Worm (Caenorhabditis elegans) whole organism, L1 larva: Measurements from ENCODE around the gene F27E5.5.

Source experiments
- C16A3.4 ChIP-seq: fragments of 150-350 bp; optimal IDR thresholded peaks from 2 replicates; lab custom pipeline; 2014; ENCODE audit warnings: missing biosample characterization, missing genetic modification characterization
- Y116A8C.19 ChIP-seq: sonication (generic microtip); optimal IDR thresholded peaks from 2 replicates; lab custom pipeline; 2016; ENCODE audit warnings: missing compliant biosample characterization, missing genetic modification characterization, borderline replicate concordance
- aha-1 ChIP-seq: fragments of 150-350 bp; optimal IDR thresholded peaks from 2 replicates; lab custom pipeline; 2014; ENCODE audit warnings: missing biosample characterization, missing genetic modification characterization
- alr-1 ChIP-seq: fragments of 200-800 bp; sonication (Bioruptor generic); optimal IDR thresholded peaks from 2 replicates; lab custom pipeline; 2018; ENCODE audit warnings: borderline replicate concordance, mild to moderate bottlenecking, missing genetic modification characterization, missing compliant biosample characterization
- aly-2 ChIP-seq: fragments of 150-350 bp; optimal IDR thresholded peaks from 2 replicates; lab custom pipeline; 2014; ENCODE audit warnings: missing biosample characterization, missing genetic modification characterization
- ama-1 ChIP-seq: fragments of 150-350 bp; optimal IDR thresholded peaks from 2 replicates; lab custom pipeline; 2014
- ceh-63 ChIP-seq: fragments of 200-800 bp; sonication (Bioruptor generic); optimal IDR thresholded peaks from 2 replicates; lab custom pipeline; 2018; ENCODE audit warnings: mild to moderate bottlenecking, missing genetic modification characterization, missing compliant biosample characterization
- ceh-82 ChIP-seq, 3 experiments: fragments of 150-350 bp in 1 of 3; sonication (generic microtip) in 2 of 3; optimal IDR thresholded peaks; 2 replicates each; lab custom pipeline; 2014 to 2017; ENCODE audit warnings: missing biosample characterization in 3 of 3, missing genetic modification characterization in 3 of 3
- dpl-1 ChIP-seq, 3 experiments: fragments of 150-350 bp in 2 of 3; sonication (generic microtip) in 1 of 3; optimal IDR thresholded peaks; 2 replicates each; lab custom pipeline; 2014 to 2017; ENCODE audit warnings: missing biosample characterization in 3 of 3, missing genetic modification characterization in 3 of 3, missing genetic modification reagents in 3 of 3
- efl-1 ChIP-seq, 4 experiments: fragments of 150-350 bp; optimal IDR thresholded peaks in 3 of 4; peaks in 1 of 4; 1 replicate in 1 of 4; 2 replicates in 3 of 4; lab custom pipeline; 2014; ENCODE audit warnings: missing biosample characterization in 2 of 4, missing genetic modification characterization in 2 of 4, missing genetic modification reagents in 2 of 4
- efl-3 ChIP-seq: fragments of 200-800 bp; sonication (Bioruptor generic); optimal IDR thresholded peaks from 2 replicates; lab custom pipeline; 2018; ENCODE audit warnings: mild to moderate bottlenecking, missing genetic modification characterization, missing compliant biosample characterization
- egl-27 ChIP-seq, 2 experiments: fragments of 150-350 bp in 1 of 2; sonication (generic microtip); optimal IDR thresholded peaks; 3 replicates each; lab custom pipeline; 2017 to 2018; ENCODE audit warnings: missing biosample characterization in 2 of 2, missing genetic modification characterization in 2 of 2, missing genetic modification reagents in 2 of 2
- elt-2 ChIP-seq: sonication (generic microtip); optimal IDR thresholded peaks from 2 replicates; lab custom pipeline; 2016; ENCODE audit warnings: missing genetic modification characterization, mild to moderate bottlenecking, inconsistent platforms, missing compliant biosample characterization, missing genetic modification reagents
- elt-3 ChIP-seq, 6 experiments: fragments of 150-350 bp in 1 of 6; sonication (generic microtip); optimal IDR thresholded peaks; 2 replicates each; lab custom pipeline; 2017 to 2018; ENCODE audit warnings: missing biosample characterization in 6 of 6, missing genetic modification characterization in 6 of 6, inconsistent platforms in 1 of 6
- ets-5 ChIP-seq: fragments of 200-800 bp; sonication (Bioruptor generic); IDR thresholded peaks from 2 replicates; pipeline ENCODE4 v1.3.6; 2022; ENCODE audit warnings: missing genetic modification characterization, missing compliant biosample characterization
- fkh-8 ChIP-seq: sonication (generic microtip); optimal IDR thresholded peaks from 2 replicates; lab custom pipeline; 2016; ENCODE audit warnings: mild to moderate bottlenecking, missing genetic modification characterization, missing compliant biosample characterization
- grh-1 ChIP-seq: fragments of 200-800 bp; sonication (Bioruptor generic); IDR thresholded peaks from 2 replicates; pipeline ENCODE4 v1.3.6; 2022; ENCODE audit warnings: missing genetic modification reagents, missing genetic modification characterization, missing compliant biosample characterization
- hlh-17 ChIP-seq: fragments of 200-800 bp; sonication (Bioruptor generic); optimal IDR thresholded peaks from 2 replicates; lab custom pipeline; 2018; ENCODE audit warnings: missing genetic modification characterization, mild to moderate bottlenecking, missing compliant biosample characterization, moderate library complexity, borderline replicate concordance
- hpl-2 ChIP-seq: fragments of 150-350 bp; optimal IDR thresholded peaks from 2 replicates; lab custom pipeline; 2014; ENCODE audit warnings: missing biosample characterization, missing genetic modification reagents, missing genetic modification characterization
- isw-1 ChIP-seq: fragments of 200-800 bp; sonication (Bioruptor generic); IDR thresholded peaks from 2 replicates; pipeline ENCODE4 v1.3.6; 2022; ENCODE audit warnings: missing genetic modification characterization, missing compliant biosample characterization
- lin-13 ChIP-seq: fragments of 150-350 bp; optimal IDR thresholded peaks from 2 replicates; lab custom pipeline; 2014; ENCODE audit warnings: missing biosample characterization, missing genetic modification reagents, missing genetic modification characterization
- lin-14 ChIP-seq: fragments of 200-800 bp; sonication (Bioruptor generic); optimal IDR thresholded peaks from 2 replicates; lab custom pipeline; 2018; ENCODE audit warnings: mild to moderate bottlenecking, missing genetic modification characterization, moderate library complexity, missing compliant biosample characterization
- lin-15B ChIP-seq: fragments of 150-350 bp; sonication (generic microtip); optimal IDR thresholded peaks from 3 replicates; lab custom pipeline; 2014; ENCODE audit warnings: missing biosample characterization, missing genetic modification characterization
- lin-35 ChIP-seq, 2 experiments: fragments of 150-350 bp; optimal IDR thresholded peaks; 2 replicates each; lab custom pipeline; 2014; ENCODE audit warnings: missing biosample characterization in 2 of 2, missing genetic modification characterization in 2 of 2, missing genetic modification reagents in 2 of 2
- lsy-2 ChIP-seq, 2 experiments: fragments of 150-350 bp; optimal IDR thresholded peaks; 2 replicates each; lab custom pipeline; 2014; ENCODE audit warnings: missing biosample characterization in 2 of 2, missing genetic modification characterization in 2 of 2
- mdl-1 ChIP-seq, 2 experiments: fragments of 150-350 bp; optimal IDR thresholded peaks; 2 replicates each; lab custom pipeline; 2014 to 2017; ENCODE audit warnings: missing biosample characterization in 2 of 2, missing genetic modification characterization in 2 of 2, inconsistent platforms in 1 of 2
- mef-2 ChIP-seq: fragments of 150-350 bp; optimal IDR thresholded peaks from 2 replicates; lab custom pipeline; 2014; ENCODE audit warnings: missing biosample characterization, missing genetic modification characterization
- nhr-19 ChIP-seq: fragments of 200-800 bp; sonication (Bioruptor generic); conservative IDR thresholded peaks from 2 replicates; pipeline ENCODE4 v1.3.6; 2022; ENCODE audit warnings: missing genetic modification characterization, missing compliant biosample characterization
- nhr-20 ChIP-seq: sonication (generic microtip); optimal IDR thresholded peaks from 2 replicates; lab custom pipeline; 2016; ENCODE audit warnings: mild to moderate bottlenecking, missing genetic modification characterization, missing compliant biosample characterization
- nhr-237 ChIP-seq: fragments of 150-350 bp; optimal IDR thresholded peaks from 2 replicates; lab custom pipeline; 2014; ENCODE audit warnings: missing biosample characterization, missing genetic modification characterization
- pag-3 ChIP-seq: sonication (generic microtip); optimal IDR thresholded peaks from 2 replicates; lab custom pipeline; 2017; ENCODE audit warnings: missing genetic modification characterization, mild to moderate bottlenecking, missing compliant biosample characterization, antibody characterized with exemption, borderline replicate concordance; ENCODE audit not compliant: insufficient read depth
- pax-3 ChIP-seq: fragments of 200-800 bp; sonication (Bioruptor generic); optimal IDR thresholded peaks from 2 replicates; lab custom pipeline; 2018; ENCODE audit warnings: mild to moderate bottlenecking, missing genetic modification characterization, moderate library complexity, missing compliant biosample characterization
- skn-1 ChIP-seq: fragments of 150-350 bp; optimal IDR thresholded peaks from 2 replicates; lab custom pipeline; 2014; ENCODE audit warnings: missing biosample characterization, missing genetic modification characterization
- snpc-4 ChIP-seq: fragments of 150-350 bp; optimal IDR thresholded peaks from 2 replicates; lab custom pipeline; 2014; ENCODE audit warnings: missing biosample characterization, missing genetic modification characterization
- snu-23 ChIP-seq: sonication (generic microtip); optimal IDR thresholded peaks from 2 replicates; lab custom pipeline; 2016; ENCODE audit warnings: missing genetic modification characterization, missing compliant biosample characterization
- sox-4 ChIP-seq: sonication (generic microtip); optimal IDR thresholded peaks from 2 replicates; lab custom pipeline; 2016; ENCODE audit warnings: missing genetic modification characterization, missing compliant biosample characterization
- swsn-7 ChIP-seq: sonication (generic microtip); optimal IDR thresholded peaks from 2 replicates; lab custom pipeline; 2016; ENCODE audit warnings: missing genetic modification characterization, missing compliant biosample characterization
- tbx-2 ChIP-seq: sonication (generic microtip); optimal IDR thresholded peaks from 2 replicates; lab custom pipeline; 2016; ENCODE audit warnings: missing genetic modification characterization, missing compliant biosample characterization
- tlp-1 ChIP-seq: fragments of 150-350 bp; optimal IDR thresholded peaks from 2 replicates; lab custom pipeline; 2014; ENCODE audit warnings: missing biosample characterization, missing genetic modification characterization
- unc-30 ChIP-seq: sonication (generic microtip); optimal IDR thresholded peaks from 2 replicates; lab custom pipeline; 2017; ENCODE audit warnings: missing biosample characterization, missing genetic modification characterization
- unc-62 ChIP-seq: fragments of 150-350 bp; optimal IDR thresholded peaks from 2 replicates; lab custom pipeline; 2014; ENCODE audit warnings: missing biosample characterization, missing genetic modification reagents, missing genetic modification characterization
- unc-86 ChIP-seq: sonication (generic microtip); optimal IDR thresholded peaks from 2 replicates; lab custom pipeline; 2016; ENCODE audit warnings: missing genetic modification characterization, missing compliant biosample characterization
- xbp-1 ChIP-seq: sonication (generic microtip); optimal IDR thresholded peaks from 2 replicates; lab custom pipeline; 2016; ENCODE audit warnings: missing genetic modification characterization, missing compliant biosample characterization
- zag-1 ChIP-seq: fragments of 150-350 bp; optimal IDR thresholded peaks from 2 replicates; lab custom pipeline; 2014; ENCODE audit warnings: missing biosample characterization, missing genetic modification characterization

The F27E5.5 gene

ce11 chrII:10099804-10100360, 31.8 kb downstream of the F27E5.5 start, which contains the start of the genes pas-7 and puf-12:
Gene pas-7 (minus strand): TSS chrII:10099854.
Gene puf-12 (plus strand): TSS chrII:10100310.
- TF ChIP-seq unc-86 (tag; lab: Kevin White, UChicago) (no peak), mef-2 (no peak), lin-13 (GFP tag; lab: Kevin White, UChicago) (no peak), mdl-1 (tag; optimal IDR thresholded peaks at IDR 0.05; lab: Kevin White, UChicago) (no peak), tbx-2 (tag; lab: Kevin White, UChicago) (no peak), ama-1 (no peak), egl-27 (tag; optimal IDR thresholded peaks at IDR 0.05; lab: Kevin White, UChicago) (no peak), pag-3 (no peak), elt-3 (tag; optimal IDR thresholded peaks at IDR 0.05; lab: Kevin White, UChicago) (no peak), lin-35 (GFP tag; optimal IDR thresholded peaks at IDR 0.05; lab: Kevin White, UChicago) (peak; percentile 55 to 74), tlp-1 (no peak), Y116A8C.19 (tag; lab: Kevin White, UChicago) (no peak), zag-1 (tag; lab: Kevin White, UChicago) (no peak), elt-2 (no peak), lsy-2 (tag; optimal IDR thresholded peaks at IDR 0.05; lab: Kevin White, UChicago) (peak in 1 of 2 experiments; percentile 80), swsn-7 (tag; lab: Kevin White, UChicago) (no peak), efl-1 (optimal IDR thresholded peaks at IDR 0.05; lab: Kevin White, UChicago) (peak; percentile 60 to 69), efl-1 (GFP tag; optimal IDR thresholded peaks at IDR 0.05 in 1 of 2; lab: Kevin White, UChicago) (peak; percentile 62 to 89), snpc-4 (peak; percentile 15), sox-4 (tag; lab: Kevin White, UChicago) (no peak), fkh-8 (tag; lab: Kevin White, UChicago) (no peak), hlh-17 (GFP tag; lab: Kevin White, UChicago) (no peak), efl-3 (GFP tag; lab: Kevin White, UChicago) (no peak), unc-62 (GFP tag; lab: Kevin White, UChicago) (no peak), snu-23 (GFP tag; lab: Kevin White, UChicago) (peak; percentile 48), unc-30 (no peak), dpl-1 (GFP tag; optimal IDR thresholded peaks at IDR 0.05; lab: Kevin White, UChicago) (peak; percentile 24 to 67 (median 41)), C16A3.4 (peak; percentile 48), aha-1 (tag; lab: Kevin White, UChicago) (no peak), ceh-82 (tag; optimal IDR thresholded peaks at IDR 0.05; lab: Kevin White, UChicago) (peak in 1 of 3 experiments; percentile 20), pax-3 (no peak), grh-1 (GFP tag; lab: Robert Waterston, UW) (no peak), lin-14 (GFP tag; lab: Kevin White, UChicago) (peak; percentile 37), ets-5 (GFP tag; lab: Robert Waterston, UW) (no peak), alr-1 (tag; lab: Kevin White, UChicago) (no peak), xbp-1 (tag; lab: Kevin White, UChicago) (no peak), lin-15B (tag; lab: Kevin White, UChicago) (peak; percentile 17), hpl-2 (GFP tag; lab: Kevin White, UChicago) (peak; percentile 14), aly-2 (tag; lab: Kevin White, UChicago) (no peak), nhr-237 (tag; lab: Kevin White, UChicago) (no peak), skn-1 (peak; percentile 99), ceh-63 (no peak), nhr-19 (GFP tag; lab: Robert Waterston, UW) (no peak), isw-1 (GFP tag; lab: Robert Waterston, UW) (peak; percentile 22), nhr-20 (tag; lab: Kevin White, UChicago) (no peak)
- TF ChIP-seq, all 84 proteins: peak for 13
